Fruit fly (Drosophila melanogaster) whole organism: ENCODE data around the gene pygo.

Experiments used
- CG8478 ChIP-seq: fragments of >200 bp; optimal IDR thresholded peaks from 2 replicates; lab custom pipeline; 2018; ENCODE audit warnings: inconsistent platforms
- Dll ChIP-seq: fragments of >200 bp; optimal IDR thresholded peaks from 2 replicates; lab custom pipeline; 2017
- EcR ChIP-seq, 2 experiments: fragments of >200 bp; optimal IDR thresholded peaks; 2 replicates each; lab custom pipeline; 2017; ENCODE audit warnings: missing biosample characterization in 2 of 2, missing genetic modification characterization in 2 of 2, missing genetic modification reagents in 2 of 2
- pan ChIP-seq: fragments of >200 bp; optimal IDR thresholded peaks from 2 replicates; lab custom pipeline; 2017
- psq ChIP-seq: fragments of >200 bp; optimal IDR thresholded peaks from 2 replicates; lab custom pipeline; 2017
- usp ChIP-seq: fragments of >200 bp; optimal IDR thresholded peaks from 2 replicates; lab custom pipeline; 2017; ENCODE audit warnings: missing biosample characterization, missing genetic modification characterization, mixed read lengths

pygo gene

DNA sequence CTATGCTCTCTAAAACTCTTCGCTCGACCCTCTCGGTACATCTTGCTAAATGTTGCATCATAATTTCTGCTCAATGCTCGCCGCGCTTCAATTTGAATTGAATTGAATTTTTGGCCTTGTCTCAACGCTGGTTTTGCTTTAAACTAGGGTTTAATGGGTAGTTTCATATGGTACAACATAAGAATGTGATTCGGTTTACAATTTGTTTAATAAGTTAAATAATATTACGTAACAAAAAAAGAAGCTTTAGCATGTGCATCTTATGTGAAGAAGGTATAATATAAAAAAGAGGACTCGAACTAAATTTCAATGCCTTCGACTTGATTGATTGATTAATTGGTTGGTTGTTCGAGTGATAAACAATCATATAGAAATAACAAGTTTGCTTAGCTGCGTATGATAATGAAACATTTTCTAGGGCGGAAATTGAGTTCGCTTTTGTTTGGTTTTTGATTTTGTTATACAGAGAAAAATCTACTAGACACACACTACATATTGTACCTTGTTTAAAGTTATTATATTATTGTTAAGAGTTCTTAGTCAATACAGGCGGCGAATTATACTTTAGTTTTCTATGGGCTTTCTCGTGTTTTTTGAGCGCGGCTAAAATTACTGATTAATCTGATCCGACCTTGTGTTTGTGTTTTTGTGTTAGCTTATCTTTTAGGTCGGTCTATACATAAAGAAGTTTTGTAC, 17.4 kb upstream of the pygo start:
- TF ChIP-seq pan (lab: Kevin White, UChicago) (peak; percentile 21), psq (lab: Kevin White, UChicago) (no peak)

DNA sequence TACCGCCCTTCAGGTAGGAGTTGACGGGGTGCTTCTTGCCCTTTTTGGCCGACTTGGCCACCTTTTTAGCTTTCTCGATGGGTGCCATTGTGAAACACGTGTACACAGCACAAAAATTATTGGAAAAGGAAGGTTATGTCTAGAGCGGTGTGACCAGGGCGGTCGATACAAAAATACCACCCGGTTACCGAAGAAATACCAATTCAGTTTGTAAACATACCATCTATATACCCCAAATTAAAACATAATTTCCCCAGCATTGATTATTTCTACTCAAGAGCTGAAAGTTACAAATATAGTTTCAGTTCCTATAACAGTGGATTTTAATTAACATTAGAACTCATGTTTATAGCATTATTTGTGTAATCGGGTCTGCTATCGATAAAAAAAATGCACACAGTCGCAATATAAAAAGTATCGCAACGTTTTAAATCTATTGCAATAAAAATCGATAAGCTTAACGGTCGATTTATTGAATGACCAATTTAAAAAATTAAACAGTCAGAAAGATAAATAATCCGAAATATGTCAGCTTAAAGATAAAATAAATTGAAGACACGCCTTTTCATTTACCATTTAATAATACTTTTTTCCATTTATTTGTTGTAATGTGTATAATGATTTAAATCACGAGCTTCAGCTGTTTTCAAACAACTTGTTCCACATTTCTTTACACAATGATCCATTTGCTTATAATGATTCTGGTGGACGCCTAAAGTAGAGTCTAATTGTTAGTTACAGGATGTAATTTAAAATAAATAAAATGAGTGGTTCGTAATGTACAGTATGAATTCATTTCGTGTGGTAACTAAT, 15.8 kb upstream of the pygo start, which contains the start of gene RpL6:
Gene RpL6, minus strand, starts transcription at position 134 of the 813 bp plus-strand sequence.
- no peak for TF ChIP-seq pan (lab: Kevin White, UChicago)
- no peak for TF ChIP-seq usp
- TF ChIP-seq psq (lab: Kevin White, UChicago), result no peak
- no peak for TF ChIP-seq Dll
- no peak for TF ChIP-seq CG8478 (lab: Kevin White, UChicago)
- TF ChIP-seq EcR (GFP tag; optimal IDR thresholded peaks at IDR 0.05; lab: Kevin White, UChicago), result no peak

DNA sequence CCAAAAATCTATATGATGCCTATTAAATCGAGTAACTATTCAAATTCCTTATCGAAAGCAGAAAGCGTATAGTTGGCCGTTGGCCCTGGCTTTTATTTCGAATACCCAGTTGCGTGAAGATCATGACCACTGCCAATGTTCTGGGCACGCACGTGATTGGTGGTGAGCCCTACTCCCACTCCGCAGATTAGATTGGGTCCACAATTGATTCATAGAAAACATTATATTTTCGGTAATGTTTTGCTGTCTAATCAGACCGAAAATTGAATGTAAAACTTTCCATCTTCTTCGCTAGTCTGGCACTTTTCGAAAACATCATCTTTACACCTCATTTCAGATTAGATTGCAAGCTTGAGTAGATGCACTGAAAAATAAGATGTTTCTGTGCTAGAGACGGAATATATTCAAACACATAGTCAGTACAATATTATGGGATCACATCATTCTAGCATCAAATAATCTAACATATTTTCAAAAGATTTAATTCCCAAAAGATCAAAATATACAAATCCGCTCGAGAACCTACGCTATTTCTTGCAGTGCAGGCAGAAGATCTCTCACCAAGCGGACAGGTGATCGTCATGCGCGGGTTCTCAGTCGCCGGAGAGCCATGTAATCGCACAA, 11.9 kb upstream of the pygo start, which contains the start of gene CG1774:
Gene CG1774, plus strand, starts transcription at position 548 of the 624 bp plus-strand sequence.
- TF ChIP-seq Dll (no peak), psq (lab: Kevin White, UChicago) (no peak), CG8478 (lab: Kevin White, UChicago) (no peak), pan (lab: Kevin White, UChicago) (no peak)

- TF ChIP-seq usp, result no peak
- TF ChIP-seq Dll, result no peak
- TF ChIP-seq CG8478 (lab: Kevin White, UChicago), result no peak
Observed at dm6 chr3R:31590281-31590680, 9.8 kb upstream of the pygo start, which contains the start of gene CG1638. Gene CG1638, plus strand, starts transcription at chr3R:31590581.

DNA sequence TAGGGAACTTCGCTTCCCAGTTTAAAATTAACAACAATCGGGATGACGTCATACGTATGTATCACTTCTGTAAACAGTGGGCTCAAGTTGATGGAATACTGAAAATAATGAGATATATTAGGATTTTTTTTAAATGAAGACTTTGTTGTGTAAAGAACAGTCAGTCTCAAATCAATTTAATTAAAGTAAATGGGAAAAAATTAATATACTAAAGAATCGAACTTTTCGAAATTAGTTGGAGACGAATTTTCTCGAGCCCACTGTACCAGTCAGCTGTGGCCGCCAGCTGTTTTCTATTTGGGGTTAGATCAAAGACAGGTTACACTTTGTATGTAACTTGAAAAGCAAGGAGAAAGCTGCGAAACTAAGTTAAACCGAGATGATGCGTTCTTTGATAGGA, 7.9 kb upstream of the pygo start, which contains the start of gene CG1635:
Gene CG1635, plus strand, starts transcription at position 300 of the 400 bp plus-strand sequence.
- TF ChIP-seq Dll, result no peak
- no peak for TF ChIP-seq psq (lab: Kevin White, UChicago)
- TF ChIP-seq CG8478 (lab: Kevin White, UChicago), result no peak
- no peak for TF ChIP-seq EcR (GFP tag; optimal IDR thresholded peaks at IDR 0.05; lab: Kevin White, UChicago)
- TF ChIP-seq pan (lab: Kevin White, UChicago), result no peak
- no peak for TF ChIP-seq usp

DNA sequence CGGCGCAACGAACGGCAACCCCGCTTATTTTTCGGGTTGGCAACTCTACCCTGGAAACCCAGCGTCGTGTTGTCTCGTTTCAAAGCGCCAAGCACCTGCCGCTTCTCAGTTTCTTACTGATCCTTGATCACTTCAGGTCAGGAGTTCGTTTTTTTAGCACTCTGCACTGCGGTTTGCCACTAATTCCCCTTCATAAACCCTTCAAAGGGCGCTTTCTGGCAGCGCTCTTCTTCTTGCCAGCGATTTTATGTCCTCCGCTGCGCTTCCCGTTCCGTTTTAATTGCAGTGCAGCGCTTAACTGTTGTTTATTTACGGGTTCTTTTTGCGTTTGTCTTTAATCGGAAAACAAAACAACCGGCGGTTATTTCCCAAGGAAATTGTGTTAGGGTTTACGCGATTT, 467 bp downstream of the pygo start:
- TF ChIP-seq psq (lab: Kevin White, UChicago), result no peak
- TF ChIP-seq pan (lab: Kevin White, UChicago), result no peak
- TF ChIP-seq CG8478 (lab: Kevin White, UChicago), result no peak
- no peak for TF ChIP-seq EcR (GFP tag; optimal IDR thresholded peaks at IDR 0.05; lab: Kevin White, UChicago)
- TF ChIP-seq Dll, result peak; percentile 57

DNA sequence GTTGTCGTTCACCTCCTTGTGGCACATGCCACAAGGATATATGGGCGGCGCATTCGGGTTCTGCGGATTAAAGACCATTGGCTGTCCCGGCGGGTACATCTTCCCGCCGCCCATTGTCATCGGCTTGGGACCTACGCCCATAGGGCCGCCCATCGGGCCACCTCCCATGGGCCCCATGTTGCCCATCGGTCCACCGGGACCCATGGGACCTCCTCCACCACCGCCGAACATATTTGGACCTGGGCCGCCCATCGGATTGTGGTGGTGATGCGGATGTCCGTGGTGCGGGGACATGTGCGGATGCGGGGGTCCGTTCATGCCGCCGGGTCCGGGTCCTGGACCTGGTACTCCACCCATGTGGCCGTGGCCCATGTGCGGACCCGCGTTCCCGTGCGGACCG, 3.1 kb downstream of the pygo start:
- no peak for TF ChIP-seq usp
- TF ChIP-seq pan (lab: Kevin White, UChicago), result no peak

DNA sequence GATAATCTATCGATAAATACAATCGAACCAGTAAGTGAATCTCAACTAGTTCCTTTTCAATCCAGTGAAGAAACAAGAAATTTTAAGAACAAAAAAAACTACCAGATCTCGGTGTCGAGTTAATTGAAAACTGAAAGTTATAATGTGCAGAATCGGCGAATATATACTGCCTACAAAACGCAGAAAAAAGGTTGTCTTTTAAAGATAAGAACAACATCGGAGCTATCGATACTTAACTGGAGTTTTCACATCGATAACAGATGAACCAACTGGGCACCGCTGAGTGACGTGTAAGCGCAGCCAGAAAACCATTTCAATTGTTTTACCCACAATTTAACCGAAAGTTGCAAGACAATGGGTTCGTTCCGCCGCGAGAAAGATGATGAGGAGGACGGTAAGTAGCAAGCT, 8.6 kb downstream of the pygo start, which contains the start of gene gammaCOP:
Gene gammaCOP, plus strand, starts transcription at position 259 of the 408 bp plus-strand sequence.
- TF ChIP-seq CG8478 (lab: Kevin White, UChicago), result no peak
- no peak for TF ChIP-seq EcR (GFP tag; optimal IDR thresholded peaks at IDR 0.05; lab: Kevin White, UChicago)
- TF ChIP-seq psq (lab: Kevin White, UChicago), result no peak
- no peak for TF ChIP-seq Dll
- no peak for TF ChIP-seq pan (lab: Kevin White, UChicago)
- TF ChIP-seq usp, result no peak

DNA sequence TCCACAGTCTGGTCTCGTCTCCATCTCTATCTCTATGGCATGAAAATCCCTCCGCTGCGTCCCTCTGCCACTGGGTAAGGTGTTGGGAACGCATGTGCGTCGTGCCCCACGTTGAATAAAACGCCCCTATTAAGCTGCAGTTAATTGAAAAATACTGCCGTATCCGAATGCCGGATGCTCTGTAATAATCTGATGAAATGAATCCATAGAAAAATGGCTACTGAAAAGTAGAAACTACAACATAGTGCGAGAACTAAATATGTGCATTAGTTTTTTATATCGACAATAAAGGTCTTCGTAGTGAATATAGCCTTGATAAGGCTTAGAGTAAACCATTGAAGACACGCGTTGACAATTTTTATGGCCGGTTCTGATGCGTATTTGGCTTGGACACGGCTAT, 13.8 kb downstream of the pygo start:
- TF ChIP-seq EcR (GFP tag; optimal IDR thresholded peaks at IDR 0.05; lab: Kevin White, UChicago) (no peak), Dll (no peak), pan (lab: Kevin White, UChicago) (no peak), usp (no peak), psq (lab: Kevin White, UChicago) (no peak), CG8478 (lab: Kevin White, UChicago) (no peak)

dm6 chr3R:31565738-31566137, 14.8 kb downstream of the pygo start:
- TF ChIP-seq psq (lab: Kevin White, UChicago), result no peak
- TF ChIP-seq CG8478 (lab: Kevin White, UChicago), result no peak
- TF ChIP-seq pan (lab: Kevin White, UChicago), result no peak
- no peak for TF ChIP-seq Dll
- TF ChIP-seq EcR (GFP tag; optimal IDR thresholded peaks at IDR 0.05; lab: Kevin White, UChicago), result no peak
- TF ChIP-seq usp, result no peak

- TF ChIP-seq psq (lab: Kevin White, UChicago), result no peak
- no peak for TF ChIP-seq pan (lab: Kevin White, UChicago)
- no peak for TF ChIP-seq Dll
- no peak for TF ChIP-seq EcR (GFP tag; optimal IDR thresholded peaks at IDR 0.05; lab: Kevin White, UChicago)
Observed at dm6 chr3R:31564588-31564987, 15.9 kb downstream of the pygo start.

dm6 chr3R:31564164-31564563, 16.3 kb downstream of the pygo start:
- no peak for TF ChIP-seq EcR (GFP tag; optimal IDR thresholded peaks at IDR 0.05; lab: Kevin White, UChicago)
- TF ChIP-seq pan (lab: Kevin White, UChicago), result no peak
- TF ChIP-seq usp, result no peak
- TF ChIP-seq CG8478 (lab: Kevin White, UChicago), result no peak
